Fruit fly (Drosophila melanogaster) whole organism, pupa: ENCODE results near the gene pr.

Source experiments
- CG10348 ChIP-seq: fragments of 200-800 bp; sonication (Bioruptor generic); IDR thresholded peaks from 2 replicates; pipeline ENCODE4 v1.3.6; 2022; ENCODE audit warnings: missing biosample characterization, missing genetic modification characterization
- CG12605 ChIP-seq: fragments of 200-800 bp; sonication (Bioruptor generic); IDR thresholded peaks from 2 replicates; pipeline ENCODE4 v1.3.6; 2022; ENCODE audit warnings: missing biosample characterization, missing genetic modification characterization
- CG13204 ChIP-seq: fragments of 200-800 bp; sonication (Bioruptor generic); optimal IDR thresholded peaks from 2 replicates; lab custom pipeline; 2018; ENCODE audit warnings: missing biosample characterization, mild to moderate bottlenecking, missing genetic modification characterization, moderate library complexity
- CG14655 ChIP-seq: fragments of 200-800 bp; sonication (Bioruptor generic); optimal IDR thresholded peaks from 3 replicates; lab custom pipeline; 2017; ENCODE audit warnings: mild to moderate bottlenecking, missing biosample characterization, missing genetic modification reagents, missing genetic modification characterization
- CG15710 ChIP-seq: fragments of 200-800 bp; sonication (Bioruptor generic); optimal IDR thresholded peaks from 2 replicates; lab custom pipeline; 2018; ENCODE audit warnings: missing biosample characterization, mild to moderate bottlenecking, missing genetic modification characterization, moderate library complexity
- CG17806 ChIP-seq: fragments of 200-800 bp; sonication (Bioruptor generic); optimal IDR thresholded peaks from 2 replicates; lab custom pipeline; 2018; ENCODE audit warnings: missing biosample characterization, mild to moderate bottlenecking, missing genetic modification characterization, moderate library complexity
- CG32121 ChIP-seq: fragments of 200-800 bp; sonication (Bioruptor generic); IDR thresholded peaks from 2 replicates; pipeline ENCODE4 v1.3.6; 2022; ENCODE audit warnings: missing biosample characterization, missing genetic modification characterization
- CG34367 ChIP-seq: fragments of 200-800 bp; sonication (Bioruptor generic); optimal IDR thresholded peaks from 2 replicates; lab custom pipeline; 2018; ENCODE audit warnings: missing biosample characterization, mild to moderate bottlenecking, missing genetic modification characterization
- CG4496 ChIP-seq: fragments of 200-800 bp; sonication (Bioruptor generic); IDR thresholded peaks from 3 replicates; pipeline ENCODE4 v1.3.6; 2022; ENCODE audit warnings: missing biosample characterization, missing genetic modification characterization
- CG8159 ChIP-seq: fragments of 200-800 bp; sonication (Bioruptor generic); optimal IDR thresholded peaks from 3 replicates; lab custom pipeline; 2018; ENCODE audit warnings: missing biosample characterization, mild to moderate bottlenecking, missing genetic modification characterization, moderate library complexity
- CG8301 ChIP-seq: fragments of 200-800 bp; sonication (Bioruptor generic); optimal IDR thresholded peaks from 2 replicates; lab custom pipeline; 2018; ENCODE audit warnings: missing biosample characterization, mild to moderate bottlenecking, missing genetic modification characterization
- CG9948 ChIP-seq: fragments of 200-800 bp; sonication (Bioruptor generic); optimal IDR thresholded peaks from 2 replicates; lab custom pipeline; 2018; ENCODE audit warnings: missing biosample characterization, mild to moderate bottlenecking, missing genetic modification characterization, moderate library complexity
- D1 ChIP-seq: fragments of 200-800 bp; sonication (Bioruptor generic); optimal IDR thresholded peaks from 2 replicates; lab custom pipeline; 2018; ENCODE audit warnings: missing biosample characterization, mild to moderate bottlenecking, missing genetic modification characterization, moderate library complexity
- EcR ChIP-seq: fragments of 200-800 bp; sonication (Bioruptor generic); optimal IDR thresholded peaks from 3 replicates; lab custom pipeline; 2019; ENCODE audit warnings: missing biosample characterization, missing genetic modification characterization, mild to moderate bottlenecking, moderate library complexity, missing genetic modification reagents
- Ets98B ChIP-seq: fragments of 200-800 bp; sonication (Bioruptor generic); IDR thresholded peaks from 2 replicates; pipeline ENCODE4 v1.3.6; 2022; ENCODE audit warnings: missing biosample characterization, missing genetic modification characterization
- Pif1A ChIP-seq: fragments of 200-800 bp; sonication (Bioruptor generic); optimal IDR thresholded peaks from 3 replicates; lab custom pipeline; 2016; ENCODE audit warnings: missing biosample characterization, missing genetic modification characterization
- Pif1B ChIP-seq: fragments of 200-800 bp; sonication (Bioruptor generic); optimal IDR thresholded peaks from 3 replicates; lab custom pipeline; 2016; ENCODE audit warnings: missing biosample characterization, missing genetic modification characterization
- Snoo ChIP-seq: fragments of 200-800 bp; sonication (Bioruptor generic); optimal IDR thresholded peaks from 3 replicates; lab custom pipeline; 2017; ENCODE audit warnings: missing biosample characterization, mild to moderate bottlenecking, missing genetic modification characterization, inconsistent platforms
- fd96Ca ChIP-seq: fragments of 200-800 bp; sonication (Bioruptor generic); IDR thresholded peaks from 3 replicates; pipeline ENCODE4 v1.3.6; 2022; ENCODE audit warnings: missing biosample characterization, missing genetic modification characterization
- gl ChIP-seq: fragments of 200-800 bp; sonication (Bioruptor generic); optimal IDR thresholded peaks from 2 replicates; lab custom pipeline; 2018; ENCODE audit warnings: missing biosample characterization, mild to moderate bottlenecking, missing genetic modification characterization
- rn ChIP-seq: fragments of 200-800 bp; sonication (Bioruptor generic); IDR thresholded peaks from 2 replicates; pipeline ENCODE4 v1.3.6; 2022; ENCODE audit warnings: missing biosample characterization, missing genetic modification characterization

The pr gene

dm6 chr2L:20066233-20066650 is 9.0 kb downstream of the pr start, which contains the start of gene bwa:
TSS of gene bwa (plus strand) at chr2L:20066391.
- TF ChIP-seq CG10348 = no peak
- peak; percentile 13 for TF ChIP-seq EcR (GFP tag; lab: Kevin White, UChicago)
- peak; percentile 19 for TF ChIP-seq gl
- no peak for TF ChIP-seq CG8159 (tag; lab: Kevin White, UChicago)
- TF ChIP-seq CG15710 (tag; lab: Kevin White, UChicago) = no peak
- peak; percentile 36; the same call in 1 of the 3 replicates for TF ChIP-seq fd96Ca (GFP tag; lab: Robert Waterston, UW)
- no peak for TF ChIP-seq rn (GFP tag; lab: Robert Waterston, UW)
- TF ChIP-seq Pif1B = no peak
- no peak for TF ChIP-seq Pif1A (GFP tag; lab: Kevin White, UChicago)
- no peak; the same call in 1 of the 2 replicates for TF ChIP-seq Ets98B (GFP tag; lab: Robert Waterston, UW)
- no peak for TF ChIP-seq CG32121 (GFP tag; lab: Robert Waterston, UW)

- no peak for TF ChIP-seq Snoo (tag; lab: Kevin White, UChicago)
- TF ChIP-seq CG12605 (GFP tag; lab: Robert Waterston, UW) = no peak
- no peak for TF ChIP-seq EcR (GFP tag; lab: Kevin White, UChicago)
- no peak for TF ChIP-seq fd96Ca (GFP tag; lab: Robert Waterston, UW)
- no peak for TF ChIP-seq rn (GFP tag; lab: Robert Waterston, UW)
- no peak for TF ChIP-seq CG14655 (GFP tag; lab: Kevin White, UChicago)
- TF ChIP-seq CG8159 (tag; lab: Kevin White, UChicago) = no peak
- TF ChIP-seq CG13204 (GFP tag; lab: Kevin White, UChicago) = no peak
- no peak for TF ChIP-seq CG10348
- TF ChIP-seq Ets98B (GFP tag; lab: Robert Waterston, UW) = no peak
- no peak for TF ChIP-seq CG15710 (tag; lab: Kevin White, UChicago)
- TF ChIP-seq CG4496 (GFP tag; lab: Robert Waterston, UW) = no peak
- TF ChIP-seq CG32121 (GFP tag; lab: Robert Waterston, UW) = no peak
- TF ChIP-seq CG34367 (tag; lab: Kevin White, UChicago) = no peak
- no peak for TF ChIP-seq Pif1A (GFP tag; lab: Kevin White, UChicago)
- TF ChIP-seq CG8301 (tag; lab: Kevin White, UChicago) = no peak
- TF ChIP-seq Pif1B = no peak
- no peak for TF ChIP-seq gl
- TF ChIP-seq, all 21 proteins: peak for 0
Observed at dm6 chr2L:20065516-20065915, 9.7 kb downstream of the pr start, which contains the start of gene vls. TSS of gene vls (minus strand) at chr2L:20065679.

- TF ChIP-seq CG14655 (GFP tag; lab: Kevin White, UChicago) (no peak), CG34367 (tag; lab: Kevin White, UChicago) (no peak), Snoo (tag; lab: Kevin White, UChicago) (no peak), CG12605 (GFP tag; lab: Robert Waterston, UW) (no peak), CG8301 (tag; lab: Kevin White, UChicago) (no peak), CG13204 (GFP tag; lab: Kevin White, UChicago) (no peak), Pif1B (no peak), rn (GFP tag; lab: Robert Waterston, UW) (no peak), CG17806 (tag; lab: Kevin White, UChicago) (no peak), CG8159 (tag; lab: Kevin White, UChicago) (peak; percentile 37), CG10348 (no peak), EcR (GFP tag; lab: Kevin White, UChicago) (no peak), CG9948 (tag; lab: Kevin White, UChicago) (peak; percentile 17), fd96Ca (GFP tag; lab: Robert Waterston, UW) (no peak), gl (no peak), CG4496 (GFP tag; lab: Robert Waterston, UW) (no peak), Pif1A (GFP tag; lab: Kevin White, UChicago) (no peak), CG15710 (tag; lab: Kevin White, UChicago) (peak; percentile 20), D1 (tag; lab: Kevin White, UChicago) (no peak), CG32121 (GFP tag; lab: Robert Waterston, UW) (no peak), Ets98B (GFP tag; lab: Robert Waterston, UW) (no peak)
Observed at dm6 chr2L:20061018-20061657, 14.1 kb downstream of the pr start, which contains the start of the genes barr and lok. TSS of gene barr (minus strand) at chr2L:20061370. TSS of gene lok (plus strand) at chr2L:20061422.

- no peak for TF ChIP-seq EcR (GFP tag; lab: Kevin White, UChicago)
- TF ChIP-seq fd96Ca (GFP tag; lab: Robert Waterston, UW) = no peak
- TF ChIP-seq rn (GFP tag; lab: Robert Waterston, UW) = no peak
- TF ChIP-seq CG15710 (tag; lab: Kevin White, UChicago) = no peak
- TF ChIP-seq CG9948 (tag; lab: Kevin White, UChicago) = no peak
- TF ChIP-seq CG8301 (tag; lab: Kevin White, UChicago) = no peak
- no peak for TF ChIP-seq CG8159 (tag; lab: Kevin White, UChicago)
- no peak for TF ChIP-seq CG34367 (tag; lab: Kevin White, UChicago)
- no peak for TF ChIP-seq CG14655 (GFP tag; lab: Kevin White, UChicago)
- TF ChIP-seq gl = no peak
- no peak for TF ChIP-seq CG12605 (GFP tag; lab: Robert Waterston, UW)
Observed at dm6 chr2L:20057391-20057790, 17.9 kb downstream of the pr start.

dm6 chr2L:20051172-20051893 is 23.9 kb downstream of the pr start:
- TF ChIP-seq CG8159 (tag; lab: Kevin White, UChicago) = no peak
- no peak for TF ChIP-seq gl
